Worm (Caenorhabditis elegans) whole organism, late embryonic: ENCODE data around the gene srd-54.

Experiments used
- F13H6.1 ChIP-seq: sonication (generic microtip); optimal IDR thresholded peaks from 2 replicates; lab custom pipeline; 2016; ENCODE audit warnings: missing genetic modification characterization, missing compliant biosample characterization
- T23F11.4 ChIP-seq: fragments of 200-800 bp; sonication (Bioruptor generic); optimal IDR thresholded peaks from 2 replicates; lab custom pipeline; 2018; ENCODE audit warnings: mild to moderate bottlenecking, missing genetic modification characterization, missing compliant biosample characterization
- Y22D7AL.16 ChIP-seq: sonication (generic microtip); optimal IDR thresholded peaks from 2 replicates; lab custom pipeline; 2016; ENCODE audit warnings: missing genetic modification characterization, missing compliant biosample characterization
- ahr-1 ChIP-seq: sonication (generic microtip); optimal IDR thresholded peaks from 2 replicates; lab custom pipeline; 2016; ENCODE audit warnings: missing genetic modification characterization, missing compliant biosample characterization
- ama-1 ChIP-seq: fragments of 150-350 bp; optimal IDR thresholded peaks from 2 replicates; lab custom pipeline; 2014
- ceh-14 ChIP-seq: sonication (generic microtip); optimal IDR thresholded peaks from 2 replicates; lab custom pipeline; 2016; ENCODE audit warnings: missing genotype, missing genetic modification characterization, missing compliant biosample characterization
- ceh-19 ChIP-seq: fragments of 200-800 bp; sonication (Bioruptor generic); optimal IDR thresholded peaks from 2 replicates; lab custom pipeline; 2018; ENCODE audit warnings: mild to moderate bottlenecking, missing genetic modification characterization, missing compliant biosample characterization
- ceh-2 ChIP-seq: sonication (generic microtip); optimal IDR thresholded peaks from 2 replicates; lab custom pipeline; 2016; ENCODE audit warnings: missing genotype, missing genetic modification characterization, missing compliant biosample characterization
- ceh-22 ChIP-seq: sonication (generic microtip); optimal IDR thresholded peaks from 2 replicates; lab custom pipeline; 2017; ENCODE audit warnings: missing biosample characterization, missing genetic modification characterization
- ceh-30 ChIP-seq: fragments of 150-350 bp; optimal IDR thresholded peaks from 2 replicates; lab custom pipeline; 2014; ENCODE audit warnings: missing biosample characterization, missing genetic modification characterization
- ceh-34 ChIP-seq: sonication (generic microtip); optimal IDR thresholded peaks from 2 replicates; lab custom pipeline; 2016; ENCODE audit warnings: mild to moderate bottlenecking, missing genetic modification characterization, missing compliant biosample characterization
- ceh-45 ChIP-seq: fragments of 200-800 bp; sonication (Bioruptor generic); IDR thresholded peaks from 2 replicates; pipeline ENCODE4 v1.3.6; 2022; ENCODE audit warnings: missing genetic modification reagents, missing genetic modification characterization, missing compliant biosample characterization
- ceh-48 ChIP-seq: sonication (generic microtip); optimal IDR thresholded peaks from 2 replicates; lab custom pipeline; 2016; ENCODE audit warnings: missing genetic modification characterization, inconsistent platforms, missing compliant biosample characterization
- elt-2 ChIP-seq: sonication (generic microtip); optimal IDR thresholded peaks from 2 replicates; lab custom pipeline; 2016; ENCODE audit warnings: missing genetic modification reagents, missing genetic modification characterization, missing compliant biosample characterization
- fax-1 ChIP-seq: sonication (generic microtip); optimal IDR thresholded peaks from 2 replicates; lab custom pipeline; 2016; ENCODE audit warnings: missing genotype, missing genetic modification characterization, missing compliant biosample characterization
- fkh-10 ChIP-seq: fragments of 150-350 bp; optimal IDR thresholded peaks from 2 replicates; lab custom pipeline; 2014; ENCODE audit warnings: missing biosample characterization, missing genetic modification reagents, missing genetic modification characterization
- fkh-6 ChIP-seq: sonication (generic microtip); optimal IDR thresholded peaks from 2 replicates; lab custom pipeline; 2016; ENCODE audit warnings: missing genetic modification characterization, missing compliant biosample characterization
- hlh-13 ChIP-seq: fragments of 200-800 bp; sonication (Bioruptor generic); optimal IDR thresholded peaks from 2 replicates; lab custom pipeline; 2018; ENCODE audit warnings: mild to moderate bottlenecking, missing genetic modification characterization, missing compliant biosample characterization
- hlh-15 ChIP-seq: sonication (generic microtip); optimal IDR thresholded peaks from 2 replicates; lab custom pipeline; 2016; ENCODE audit warnings: missing genetic modification characterization, missing compliant biosample characterization
- hlh-30 ChIP-seq: sonication (generic microtip); optimal IDR thresholded peaks from 2 replicates; lab custom pipeline; 2017; ENCODE audit warnings: antibody characterized with exemption, missing genetic modification characterization, missing compliant biosample characterization; ENCODE audit not compliant: insufficient read depth
- hlh-6 ChIP-seq: sonication (generic microtip); optimal IDR thresholded peaks from 2 replicates; lab custom pipeline; 2016; ENCODE audit warnings: missing genotype, missing genetic modification characterization, missing compliant biosample characterization
- hlh-8 ChIP-seq: sonication (generic microtip); optimal IDR thresholded peaks from 2 replicates; lab custom pipeline; 2016; ENCODE audit warnings: missing genotype, missing genetic modification characterization, missing compliant biosample characterization
- lim-6 ChIP-seq: sonication (generic microtip); optimal IDR thresholded peaks from 2 replicates; lab custom pipeline; 2016; ENCODE audit warnings: missing genetic modification characterization, missing compliant biosample characterization
- lin-11 ChIP-seq: fragments of 200-800 bp; sonication (Bioruptor generic); optimal IDR thresholded peaks from 2 replicates; lab custom pipeline; 2018; ENCODE audit warnings: mild to moderate bottlenecking, missing genetic modification characterization, missing compliant biosample characterization
- madf-2 ChIP-seq: sonication (generic microtip); optimal IDR thresholded peaks from 2 replicates; lab custom pipeline; 2017; ENCODE audit warnings: missing genetic modification characterization, missing compliant biosample characterization
- mec-3 ChIP-seq: sonication (generic microtip); optimal IDR thresholded peaks from 2 replicates; lab custom pipeline; 2016; ENCODE audit warnings: borderline replicate concordance, missing genetic modification characterization, missing compliant biosample characterization
- nfya-1 ChIP-seq: sonication (generic microtip); optimal IDR thresholded peaks from 2 replicates; lab custom pipeline; 2017; ENCODE audit warnings: missing genetic modification characterization, mild to moderate bottlenecking, missing compliant biosample characterization, antibody characterized with exemption, moderate library complexity
- nhr-11 ChIP-seq: fragments of 150-350 bp; optimal IDR thresholded peaks from 2 replicates; lab custom pipeline; 2014; ENCODE audit warnings: missing biosample characterization, missing genetic modification characterization
- nhr-232 ChIP-seq: sonication (generic microtip); optimal IDR thresholded peaks from 2 replicates; lab custom pipeline; 2016; ENCODE audit warnings: missing genetic modification characterization, missing compliant biosample characterization
- pag-3 ChIP-seq: sonication (generic microtip); optimal IDR thresholded peaks from 2 replicates; lab custom pipeline; 2016; ENCODE audit warnings: missing compliant biosample characterization, missing genetic modification characterization, borderline replicate concordance
- pax-1 ChIP-seq: fragments of 150-350 bp; optimal IDR thresholded peaks from 2 replicates; lab custom pipeline; 2014; ENCODE audit warnings: missing biosample characterization, missing genetic modification characterization
- pha-2 ChIP-seq: sonication (generic microtip); optimal IDR thresholded peaks from 2 replicates; lab custom pipeline; 2017; ENCODE audit warnings: mild to moderate bottlenecking, missing genetic modification characterization, missing compliant biosample characterization
- pha-4 ChIP-seq: fragments of 150-350 bp; optimal IDR thresholded peaks from 2 replicates; lab custom pipeline; 2018; ENCODE audit warnings: missing biosample characterization, missing genetic modification reagents, missing genetic modification characterization
- pqm-1 ChIP-seq: sonication (generic microtip); optimal IDR thresholded peaks from 2 replicates; lab custom pipeline; 2016; ENCODE audit warnings: missing genetic modification characterization, missing compliant biosample characterization
- rnt-1 ChIP-seq: sonication (generic microtip); optimal IDR thresholded peaks from 2 replicates; lab custom pipeline; 2016; ENCODE audit warnings: missing genetic modification characterization, missing compliant biosample characterization
- sox-2 ChIP-seq: fragments of 200-800 bp; sonication (Bioruptor generic); IDR thresholded peaks from 2 replicates; pipeline ENCODE4 v1.3.6; 2022; ENCODE audit warnings: missing genetic modification reagents, missing genetic modification characterization, missing compliant biosample characterization
- tbx-7 ChIP-seq: sonication (generic microtip); optimal IDR thresholded peaks from 2 replicates; lab custom pipeline; 2016; ENCODE audit warnings: missing genotype, missing genetic modification characterization, missing compliant biosample characterization
- zip-5 ChIP-seq: sonication (generic microtip); optimal IDR thresholded peaks from 2 replicates; lab custom pipeline; 2016; ENCODE audit warnings: missing genetic modification characterization, missing compliant biosample characterization

The srd-54 gene

DNA sequence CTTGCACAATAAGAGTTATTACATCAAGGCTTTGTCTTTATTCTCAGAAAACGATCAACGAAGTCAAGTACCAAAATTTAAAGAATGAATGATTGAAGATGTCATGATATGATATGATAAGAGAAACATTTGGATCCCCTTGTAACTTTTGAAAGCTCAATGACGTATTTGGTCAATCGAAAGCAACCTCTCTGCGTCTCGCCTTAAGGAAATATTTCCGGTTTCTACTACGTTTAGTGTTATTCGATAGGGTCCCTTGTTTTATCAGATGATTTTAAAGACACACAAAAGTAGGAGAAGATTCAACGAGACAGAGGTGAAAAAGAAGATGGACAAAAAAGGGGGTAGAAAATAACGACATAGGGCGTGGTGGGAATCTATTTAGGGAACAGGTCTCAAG is 19.2 kb upstream of the srd-54 start:
- TF ChIP-seq pag-3 (tag; lab: Kevin White, UChicago), result no peak
- TF ChIP-seq ceh-19 (GFP tag; lab: Kevin White, UChicago), result no peak
- TF ChIP-seq mec-3 (tag; lab: Kevin White, UChicago), result no peak
- TF ChIP-seq ceh-2 (tag; lab: Kevin White, UChicago), result no peak
- no peak for TF ChIP-seq hlh-30
- TF ChIP-seq ama-1 (lab: Kevin White, UChicago), result no peak

DNA sequence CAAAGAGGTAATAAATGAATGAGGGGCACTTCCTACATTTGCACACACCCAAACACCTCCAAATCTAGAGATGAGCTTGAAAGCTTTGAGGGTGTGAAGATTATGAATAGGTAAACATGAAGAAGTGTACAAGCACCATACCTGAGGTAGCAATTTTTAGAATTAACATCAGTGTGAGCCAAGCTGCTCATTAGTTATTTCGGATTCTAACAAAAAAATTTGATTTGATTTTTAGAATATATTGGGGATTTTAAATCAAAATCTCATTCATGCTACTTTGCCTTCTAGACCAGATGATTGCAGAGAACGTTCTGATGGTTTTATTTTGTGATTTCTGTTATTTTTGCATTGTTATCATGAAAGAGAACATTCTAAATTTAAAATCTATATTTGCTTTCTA is 18.7 kb upstream of the srd-54 start:
- TF ChIP-seq sox-2 (GFP tag; lab: Robert Waterston, UW) (no peak), rnt-1 (tag; lab: Kevin White, UChicago) (no peak), lin-11 (tag; lab: Kevin White, UChicago) (no peak), lim-6 (tag; lab: Kevin White, UChicago) (no peak), ceh-2 (tag; lab: Kevin White, UChicago) (no peak), ceh-48 (no peak), Y22D7AL.16 (tag; lab: Kevin White, UChicago) (no peak), zip-5 (tag; lab: Kevin White, UChicago) (no peak), ahr-1 (tag; lab: Kevin White, UChicago) (no peak), fax-1 (tag; lab: Kevin White, UChicago) (no peak), T23F11.4 (GFP tag; lab: Kevin White, UChicago) (no peak), hlh-6 (tag; lab: Kevin White, UChicago) (no peak), pha-2 (tag; lab: Kevin White, UChicago) (no peak)

DNA sequence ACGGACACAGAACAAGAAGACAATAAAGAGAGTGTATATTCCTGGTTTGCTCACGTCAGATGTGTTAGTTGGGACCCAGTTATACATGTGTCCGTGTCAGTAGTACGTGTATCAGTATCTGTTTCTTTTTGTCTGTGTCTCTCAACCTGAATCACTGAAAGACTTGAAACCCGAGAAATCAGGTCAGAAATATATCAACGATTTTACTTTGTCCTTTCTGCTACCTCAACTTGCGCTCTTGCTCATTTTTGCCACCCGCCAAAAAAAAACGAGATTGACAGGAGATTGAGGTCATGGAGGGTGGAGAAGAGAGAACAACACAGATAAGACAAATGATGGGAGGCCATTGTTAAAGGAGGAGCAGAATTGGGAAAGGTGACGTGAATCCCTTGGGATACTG is 12.9 kb upstream of the srd-54 start:
- TF ChIP-seq pha-4 (tag; lab: Kevin White, UChicago) (no peak), fax-1 (tag; lab: Kevin White, UChicago) (no peak), madf-2 (tag; lab: Kevin White, UChicago) (no peak)

DNA sequence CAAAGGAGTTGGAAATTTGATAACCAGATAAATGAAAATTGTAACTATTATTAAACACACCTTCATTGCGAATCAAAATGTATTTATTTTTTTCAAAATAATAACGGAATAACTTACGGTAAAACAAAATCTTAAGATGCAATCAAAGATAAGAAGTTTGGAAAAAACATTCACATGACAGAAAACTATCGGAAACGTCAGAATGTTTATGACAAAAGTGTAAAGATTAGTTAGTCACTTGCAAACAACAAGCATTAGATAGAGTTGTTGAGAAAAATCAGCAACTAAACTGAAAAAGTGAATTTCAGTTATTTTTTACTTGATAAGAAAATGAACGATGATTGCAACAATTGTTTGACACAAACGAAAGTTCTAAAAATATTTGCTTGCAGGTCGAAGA is 12.3 kb upstream of the srd-54 start:
- TF ChIP-seq ceh-30 (tag; lab: Kevin White, UChicago), result no peak
- no peak for TF ChIP-seq ceh-45 (GFP tag; lab: Robert Waterston, UW)
- TF ChIP-seq pqm-1 (tag; lab: Kevin White, UChicago), result no peak
- no peak for TF ChIP-seq F13H6.1 (tag; lab: Kevin White, UChicago)
- TF ChIP-seq hlh-8 (tag; lab: Kevin White, UChicago), result no peak
- no peak for TF ChIP-seq rnt-1 (tag; lab: Kevin White, UChicago)
- TF ChIP-seq Y22D7AL.16 (tag; lab: Kevin White, UChicago), result no peak
- TF ChIP-seq elt-2 (tag; lab: Kevin White, UChicago), result no peak
- no peak for TF ChIP-seq pag-3 (tag; lab: Kevin White, UChicago)
- no peak for TF ChIP-seq nhr-11 (tag; lab: Kevin White, UChicago)
- no peak for TF ChIP-seq fkh-6
- no peak for TF ChIP-seq fkh-10 (GFP tag; lab: Kevin White, UChicago)

DNA sequence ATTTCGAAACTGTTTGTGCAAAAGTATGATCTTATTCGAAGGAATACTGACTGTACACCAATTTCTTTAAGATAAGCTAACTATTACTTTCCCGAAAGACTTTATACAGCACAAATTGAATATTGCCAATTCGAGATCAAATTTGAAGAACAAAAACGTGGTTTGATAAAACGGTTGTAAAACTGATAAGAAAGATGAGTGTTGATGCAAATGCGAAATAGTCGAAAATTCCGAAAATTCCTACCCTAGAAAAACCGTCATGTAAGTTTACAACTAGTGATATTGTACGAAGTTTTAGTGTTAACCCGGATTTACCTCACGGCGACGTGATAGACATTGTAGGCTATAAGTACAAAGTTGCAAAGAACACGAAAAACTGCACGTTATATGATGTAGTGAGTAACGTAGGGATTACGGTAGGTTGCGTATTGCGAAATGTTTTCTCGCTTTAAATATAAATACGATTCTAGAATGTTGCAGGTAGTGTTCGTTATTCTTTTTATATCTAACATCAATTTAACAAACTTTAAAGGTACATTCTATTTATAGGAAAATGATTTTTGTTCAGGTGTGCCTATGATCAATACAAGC is 11.5 kb upstream of the srd-54 start:
- TF ChIP-seq ceh-14 (no peak), pax-1 (tag; lab: Kevin White, UChicago) (no peak), fkh-10 (GFP tag; lab: Kevin White, UChicago) (no peak), rnt-1 (tag; lab: Kevin White, UChicago) (no peak)
- TF ChIP-seq, all 69 proteins: peak for 0

DNA sequence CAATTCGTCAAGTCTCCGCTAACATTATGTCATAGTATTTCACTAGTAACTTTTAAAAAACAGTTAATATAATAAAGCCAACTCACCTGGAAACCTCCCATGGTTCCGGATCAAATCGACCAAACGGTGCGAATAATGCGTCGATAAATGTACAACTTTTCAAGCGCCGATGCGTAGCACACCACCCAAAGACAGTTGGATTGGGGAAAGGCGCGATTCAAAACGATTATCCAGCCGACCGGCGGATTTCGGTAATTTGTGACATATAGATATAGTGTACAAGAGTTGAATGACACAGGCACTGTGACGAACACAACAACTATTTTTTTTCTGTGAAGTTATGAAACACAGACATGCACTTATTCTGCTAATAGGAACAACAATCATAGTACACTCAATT is 1.8 kb downstream of the srd-54 start, which contains the start of gene kcc-3:
Gene kcc-3, minus strand, starts transcription at position 101 of the 400 bp plus-strand sequence.
- TF ChIP-seq tbx-7, result no peak
- TF ChIP-seq pax-1 (tag; lab: Kevin White, UChicago), result no peak
- no peak for TF ChIP-seq T23F11.4 (GFP tag; lab: Kevin White, UChicago)
- no peak for TF ChIP-seq ceh-22
- no peak for TF ChIP-seq ceh-34 (tag; lab: Kevin White, UChicago)
- no peak for TF ChIP-seq nfya-1
- TF ChIP-seq nhr-232, result no peak
- no peak for TF ChIP-seq rnt-1 (tag; lab: Kevin White, UChicago)
- no peak for TF ChIP-seq hlh-13 (GFP tag; lab: Kevin White, UChicago)
- TF ChIP-seq elt-2 (tag; lab: Kevin White, UChicago), result no peak
- TF ChIP-seq hlh-15 (tag; lab: Kevin White, UChicago), result no peak
